Worm (Caenorhabditis elegans): ENCODE results near the gene DH11.2.

The DH11.2 gene

DNA sequence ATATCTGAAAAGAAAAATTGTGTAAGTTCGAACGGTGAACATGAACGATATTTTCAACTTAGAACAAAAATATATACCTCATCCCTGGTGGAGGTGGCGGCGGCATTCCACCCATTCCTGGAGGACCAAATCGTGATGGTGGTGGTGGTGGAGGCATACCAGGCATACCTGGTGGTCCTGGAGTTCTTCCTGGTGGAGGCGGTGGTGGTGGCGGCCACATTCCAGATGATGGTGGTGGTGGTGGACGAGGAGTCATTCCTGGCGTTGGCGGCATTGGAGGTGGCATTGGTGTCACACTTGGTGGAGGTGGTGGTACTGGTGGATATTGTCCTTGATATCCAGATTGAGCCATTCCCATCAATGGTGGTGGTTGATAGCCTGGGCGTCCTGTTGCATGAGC lies 22.0 kb downstream of the DH11.2 start:
- no peak for TF ChIP-seq K02D7.2 (tag; optimal IDR thresholded peaks at IDR 0.05)
- no peak for TF ChIP-seq syd-9 (tag; optimal IDR thresholded peaks at IDR 0.05)
- no peak for TF ChIP-seq F13H6.1 (tag; optimal IDR thresholded peaks at IDR 0.05)
- no peak for TF ChIP-seq pha-4 (tag; optimal IDR thresholded peaks at IDR 0.05)
- TF ChIP-seq hlh-6 (tag; optimal IDR thresholded peaks at IDR 0.05): no peak
- TF ChIP-seq unc-3 (GFP tag; conservative IDR thresholded peaks at IDR 0.05): no peak
- no peak for TF ChIP-seq unc-3 (tag; optimal IDR thresholded peaks at IDR 0.05)
- TF ChIP-seq lin-11 (tag; optimal IDR thresholded peaks at IDR 0.05): no peak
- no peak for TF ChIP-seq Y22D7AL.16 (tag; optimal IDR thresholded peaks at IDR 0.05)
- no peak for TF ChIP-seq fkh-6 (tag; optimal IDR thresholded peaks at IDR 0.05)
- no peak for TF ChIP-seq sox-2 (GFP tag; IDR thresholded peaks at IDR 0.05)
- TF ChIP-seq C38D4.7 (GFP tag; optimal IDR thresholded peaks at IDR 0.05): no peak
- TF ChIP-seq rnt-1 (tag; optimal IDR thresholded peaks at IDR 0.05): no peak
- no peak for TF ChIP-seq pax-1 (tag; optimal IDR thresholded peaks at IDR 0.05)
- no peak for TF ChIP-seq ceh-19 (GFP tag; optimal IDR thresholded peaks at IDR 0.05)
- TF ChIP-seq tbx-2 (tag; optimal IDR thresholded peaks at IDR 0.05): no peak
- TF ChIP-seq nhr-232 (tag; optimal IDR thresholded peaks at IDR 0.05): no peak
- TF ChIP-seq zip-5 (tag; optimal IDR thresholded peaks at IDR 0.05): no peak
- TF ChIP-seq pros-1 (tag; optimal IDR thresholded peaks at IDR 0.05): no peak
- TF ChIP-seq unc-86 (tag; optimal IDR thresholded peaks at IDR 0.05): no peak
- TF ChIP-seq ceh-22 (tag; optimal IDR thresholded peaks at IDR 0.05): no peak

DNA sequence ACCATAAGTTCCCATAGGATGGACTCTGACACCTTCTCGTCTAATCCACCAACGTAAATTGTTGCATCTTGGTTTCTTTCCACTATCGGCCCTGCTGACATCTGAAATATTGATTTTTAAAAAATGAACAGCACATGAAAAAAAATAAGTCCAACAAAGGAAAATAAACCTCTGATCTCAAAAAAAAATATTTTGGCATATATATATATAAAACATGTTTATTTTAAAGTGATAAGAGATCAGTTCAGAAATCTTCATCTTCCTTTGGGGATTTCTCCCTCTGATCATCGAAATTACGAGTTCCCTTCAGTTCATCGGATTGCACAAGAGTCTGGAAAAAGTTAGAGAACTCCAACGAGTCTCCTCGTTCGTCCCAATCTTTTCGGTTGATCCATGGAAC lies 23.1 kb downstream of the DH11.2 start, which contains the start of gene sap-49:
Gene sap-49 (minus strand): TSS at position 101 of the 400 bp plus-strand sequence.
- TF ChIP-seq sox-2 (GFP tag; IDR thresholded peaks at IDR 0.05): no peak
- TF ChIP-seq dve-1 (tag; optimal IDR thresholded peaks at IDR 0.05): no peak
- TF ChIP-seq sdc-2 (tag; optimal IDR thresholded peaks at IDR 0.05): no peak
- no peak for TF ChIP-seq pros-1 (tag; optimal IDR thresholded peaks at IDR 0.05)
- TF ChIP-seq hlh-8 (tag; optimal IDR thresholded peaks at IDR 0.05): no peak
- no peak for TF ChIP-seq pqm-1 (tag; optimal IDR thresholded peaks at IDR 0.05)

ce11 chrII:8037246-8037645 lies 24.6 kb downstream of the DH11.2 start, which contains the start of gene arp-6:
Gene arp-6 (minus strand): TSS chrII:8037346.
- TF ChIP-seq odd-2 (tag; optimal IDR thresholded peaks at IDR 0.05) (no peak), C08G9.2 (tag; optimal IDR thresholded peaks at IDR 0.05) (no peak), K09A11.1 (tag; optimal IDR thresholded peaks at IDR 0.05; ENCODE audit: insufficient read depth) (no peak), fax-1 (tag; optimal IDR thresholded peaks at IDR 0.05) (no peak), pros-1 (tag; optimal IDR thresholded peaks at IDR 0.05) (no peak), hlh-30 (tag; optimal IDR thresholded peaks at IDR 0.05; ENCODE audit: insufficient read depth) (no peak), zip-5 (tag; optimal IDR thresholded peaks at IDR 0.05) (no peak), C38D4.7 (GFP tag; optimal IDR thresholded peaks at IDR 0.05) (no peak), nhr-232 (tag; optimal IDR thresholded peaks at IDR 0.05) (no peak), pha-2 (tag; optimal IDR thresholded peaks at IDR 0.05) (no peak), syd-9 (tag; optimal IDR thresholded peaks at IDR 0.05) (no peak)

DNA sequence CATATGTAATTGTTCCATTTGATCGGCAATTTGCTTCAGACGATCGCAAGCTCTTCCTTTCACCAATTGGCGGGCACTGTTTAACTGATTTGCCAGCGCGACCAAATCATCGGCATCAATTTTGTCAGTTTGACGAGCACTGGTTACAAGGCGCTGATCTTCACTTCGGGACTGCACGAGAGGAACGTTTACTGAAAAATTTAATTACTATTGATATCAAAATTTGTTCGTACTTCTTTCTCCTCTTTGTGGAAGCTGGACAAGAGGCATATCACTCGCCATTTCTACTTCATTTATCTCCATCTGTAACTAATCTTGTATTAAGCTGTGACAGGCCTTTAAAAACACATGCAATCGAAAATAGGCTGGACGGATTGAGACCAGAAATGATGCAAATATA lies 25.2 kb downstream of the DH11.2 start, which contains the start of gene C08B11.9:
Gene C08B11.9 (minus strand): TSS at position 307 of the 400 bp plus-strand sequence.
- TF ChIP-seq ama-1 (optimal IDR thresholded peaks at IDR 0.05) (no peak), sdc-2 (tag; optimal IDR thresholded peaks at IDR 0.05) (no peak), ceh-24 (tag; optimal IDR thresholded peaks at IDR 0.05) (no peak), fax-1 (tag; optimal IDR thresholded peaks at IDR 0.05) (no peak), fkh-10 (GFP tag; optimal IDR thresholded peaks at IDR 0.05) (no peak), nfya-1 (tag; optimal IDR thresholded peaks at IDR 0.05) (no peak), ceh-48 (tag; optimal IDR thresholded peaks at IDR 0.05) (no peak), odd-2 (tag; optimal IDR thresholded peaks at IDR 0.05) (no peak), elt-4 (tag; optimal IDR thresholded peaks at IDR 0.05) (no peak), Y22D7AL.16 (tag; optimal IDR thresholded peaks at IDR 0.05) (no peak), unc-42 (tag; optimal IDR thresholded peaks at IDR 0.05) (no peak), nhr-11 (tag; optimal IDR thresholded peaks at IDR 0.05) (no peak), mec-3 (tag; optimal IDR thresholded peaks at IDR 0.05; ENCODE audit: borderline replicate concordance) (no peak), ceh-45 (GFP tag; IDR thresholded peaks at IDR 0.05) (no peak), pax-1 (tag; optimal IDR thresholded peaks at IDR 0.05) (no peak), sox-2 (GFP tag; IDR thresholded peaks at IDR 0.05) (no peak), ceh-14 (tag; optimal IDR thresholded peaks at IDR 0.05) (no peak), T23F11.4 (GFP tag; optimal IDR thresholded peaks at IDR 0.05) (no peak)

All from whole organism, late embryonic.